Worm (Caenorhabditis elegans) whole organism, young adult: ENCODE data around the gene K09C6.2.
A peak's percentile ranks its signal among the peaks of the same experiment; 100 is the strongest.
"Not testable (repeated sequence)": the region's sequence is repeated elsewhere in the genome, so short reads cannot be mapped to it uniquely, and the experiment has no call there.

Experiments used
- B0035.1 ChIP-seq: sonication (generic microtip); optimal IDR thresholded peaks from 2 replicates; lab custom pipeline; 2016; ENCODE audit warnings: missing genetic modification characterization, mild to moderate bottlenecking, missing compliant biosample characterization, missing genotype, missing genetic modification reagents
- C06A6.2 ChIP-seq: fragments of 200-800 bp; sonication (Bioruptor generic); conservative IDR thresholded peaks from 2 replicates; pipeline ENCODE4 v1.3.6; 2022; ENCODE audit warnings: missing genetic modification characterization, missing compliant biosample characterization
- C17E4.6 ChIP-seq: fragments of 200-800 bp; sonication (Bioruptor generic); IDR thresholded peaks from 2 replicates; pipeline ENCODE4 v1.3.6; 2022; ENCODE audit warnings: missing genetic modification reagents, missing genetic modification characterization, missing compliant biosample characterization
- F22D6.2 ChIP-seq: sonication (generic microtip); optimal IDR thresholded peaks from 2 replicates; lab custom pipeline; 2016; ENCODE audit warnings: mild to moderate bottlenecking, missing genetic modification characterization, missing compliant biosample characterization
- F23B12.7 ChIP-seq: sonication (generic microtip); optimal IDR thresholded peaks from 2 replicates; lab custom pipeline; 2017; ENCODE audit warnings: missing genetic modification characterization, mild to moderate bottlenecking, missing compliant biosample characterization, antibody characterized with exemption, moderate library complexity; ENCODE audit not compliant: insufficient read depth
- F57A8.1 ChIP-seq: fragments of 200-800 bp; sonication (Bioruptor generic); optimal IDR thresholded peaks from 2 replicates; lab custom pipeline; 2018; ENCODE audit warnings: mild to moderate bottlenecking, missing genetic modification characterization, moderate library complexity, missing compliant biosample characterization
- ZK185.1 ChIP-seq: sonication (generic microtip); optimal IDR thresholded peaks from 2 replicates; lab custom pipeline; 2016; ENCODE audit warnings: mild to moderate bottlenecking, missing genetic modification characterization, missing compliant biosample characterization; ENCODE audit not compliant: poor library complexity, severe bottlenecking
- ama-1 ChIP-seq, 3 experiments: fragments of 150-350 bp in 1 of 3; sonication (generic microtip) in 2 of 3; optimal IDR thresholded peaks; 2 replicates each; lab custom pipeline; 2014 to 2018; ENCODE audit warnings: missing biosample characterization in 2 of 3, missing genetic modification characterization in 2 of 3, missing genetic modification reagents in 2 of 3
- aptf-3 ChIP-seq: fragments of 200-800 bp; sonication (Bioruptor generic); IDR thresholded peaks from 2 replicates; pipeline ENCODE4 v1.3.6; 2022; ENCODE audit warnings: missing genetic modification characterization, missing compliant biosample characterization
- atf-7 ChIP-seq: sonication (generic microtip); optimal IDR thresholded peaks from 2 replicates; lab custom pipeline; 2017; ENCODE audit warnings: mild to moderate bottlenecking, missing genetic modification characterization, missing compliant biosample characterization
- athp-1 ChIP-seq: sonication (generic microtip); optimal IDR thresholded peaks from 2 replicates; lab custom pipeline; 2017; ENCODE audit warnings: mild to moderate bottlenecking, missing genetic modification characterization, missing compliant biosample characterization
- attf-5 ChIP-seq: fragments of 200-800 bp; sonication (Bioruptor generic); optimal IDR thresholded peaks from 2 replicates; lab custom pipeline; 2018; ENCODE audit warnings: mild to moderate bottlenecking, missing genetic modification characterization, missing compliant biosample characterization
- attf-6 ChIP-seq: fragments of 200-800 bp; sonication (Bioruptor generic); IDR thresholded peaks from 2 replicates; pipeline ENCODE4 v1.3.6; 2022; ENCODE audit warnings: missing genetic modification reagents, missing genetic modification characterization, missing compliant biosample characterization
- bed-1 ChIP-seq: fragments of 200-800 bp; sonication (Bioruptor generic); IDR thresholded peaks from 2 replicates; pipeline ENCODE4 v1.3.6; 2022; ENCODE audit warnings: missing genetic modification reagents, missing genetic modification characterization, missing compliant biosample characterization
- cebp-1 ChIP-seq, 2 experiments: fragments of 200-800 bp in 1 of 2; sonication (Bioruptor generic) in 1 of 2; sonication (generic microtip) in 1 of 2; IDR thresholded peaks in 1 of 2; optimal IDR thresholded peaks in 1 of 2; 2 replicates each; pipeline versions ENCODE4 v1.3.6 to Lab custom; 2017 to 2022; ENCODE audit warnings: missing compliant biosample characterization in 2 of 2, missing genetic modification characterization in 2 of 2, mild to moderate bottlenecking in 1 of 2, missing genetic modification reagents in 1 of 2, moderate library complexity in 1 of 2
- cebp-2 ChIP-seq: fragments of 200-800 bp; sonication (Bioruptor generic); IDR thresholded peaks from 2 replicates; pipeline ENCODE4 v1.3.6; 2022; ENCODE audit warnings: missing genetic modification characterization, missing compliant biosample characterization
- ceh-27 ChIP-seq: fragments of 200-800 bp; sonication (Bioruptor generic); optimal IDR thresholded peaks from 2 replicates; lab custom pipeline; 2018; ENCODE audit warnings: mild to moderate bottlenecking, missing genetic modification characterization, moderate library complexity, missing compliant biosample characterization
- dox-1 ChIP-seq: fragments of 200-800 bp; sonication (Bioruptor generic); IDR thresholded peaks from 2 replicates; pipeline ENCODE4 v1.3.6; 2022; ENCODE audit warnings: missing genetic modification reagents, missing genetic modification characterization, missing compliant biosample characterization
- egl-44 ChIP-seq: fragments of 200-800 bp; sonication (Bioruptor generic); IDR thresholded peaks from 2 replicates; pipeline ENCODE4 v1.3.6; 2022; ENCODE audit warnings: missing genetic modification reagents, missing genetic modification characterization, missing compliant biosample characterization
- gei-17 ChIP-seq: fragments of 200-800 bp; sonication (Bioruptor generic); optimal IDR thresholded peaks from 2 replicates; lab custom pipeline; 2018; ENCODE audit warnings: mild to moderate bottlenecking, missing genetic modification characterization, missing compliant biosample characterization
- hmg-1.2 ChIP-seq: fragments of 200-800 bp; sonication (Bioruptor generic); IDR thresholded peaks from 2 replicates; pipeline ENCODE4 v1.3.6; 2022; ENCODE audit warnings: missing genetic modification reagents, missing genetic modification characterization, missing compliant biosample characterization
- hmg-20 ChIP-seq: fragments of 200-800 bp; sonication (Bioruptor generic); IDR thresholded peaks from 2 replicates; pipeline ENCODE4 v1.3.6; 2022; ENCODE audit warnings: missing genetic modification reagents, missing genetic modification characterization, missing compliant biosample characterization
- lin-54 ChIP-seq: fragments of 200-800 bp; sonication (Bioruptor generic); optimal IDR thresholded peaks from 2 replicates; lab custom pipeline; 2018; ENCODE audit warnings: mild to moderate bottlenecking, missing genetic modification characterization, missing compliant biosample characterization
- madf-3 ChIP-seq: fragments of 200-800 bp; sonication (Bioruptor generic); IDR thresholded peaks from 2 replicates; pipeline ENCODE4 v1.3.6; 2022; ENCODE audit warnings: missing genetic modification reagents, missing genetic modification characterization, missing compliant biosample characterization
- madf-8 ChIP-seq: fragments of 200-800 bp; sonication (Bioruptor generic); conservative IDR thresholded peaks from 2 replicates; pipeline ENCODE4 v1.3.6; 2022; ENCODE audit warnings: missing genetic modification reagents, missing genetic modification characterization, missing compliant biosample characterization
- mcd-1 ChIP-seq: fragments of 200-800 bp; sonication (Bioruptor generic); IDR thresholded peaks from 2 replicates; pipeline ENCODE4 v1.3.6; 2022; ENCODE audit warnings: missing genetic modification reagents, missing genetic modification characterization, missing compliant biosample characterization
- nfya-2 ChIP-seq: fragments of 200-800 bp; sonication (Bioruptor generic); IDR thresholded peaks from 2 replicates; pipeline ENCODE4 v1.3.6; 2022; ENCODE audit warnings: missing genetic modification reagents, missing genetic modification characterization, missing compliant biosample characterization
- nhr-179 ChIP-seq: sonication (generic microtip); optimal IDR thresholded peaks from 2 replicates; lab custom pipeline; 2016; ENCODE audit warnings: mild to moderate bottlenecking, missing genetic modification characterization, missing compliant biosample characterization
- nhr-27 ChIP-seq: fragments of 200-800 bp; sonication (Bioruptor generic); optimal IDR thresholded peaks from 2 replicates; lab custom pipeline; 2018; ENCODE audit warnings: mild to moderate bottlenecking, missing genetic modification characterization, moderate library complexity, missing compliant biosample characterization
- nhr-80 ChIP-seq: sonication (generic microtip); optimal IDR thresholded peaks from 2 replicates; lab custom pipeline; 2016; ENCODE audit warnings: missing genetic modification characterization, missing compliant biosample characterization
- sdz-38 ChIP-seq: sonication (generic microtip); optimal IDR thresholded peaks from 2 replicates; lab custom pipeline; 2016; ENCODE audit warnings: missing genotype, missing genetic modification characterization, missing compliant biosample characterization
- sea-2 ChIP-seq: fragments of 200-800 bp; sonication (Bioruptor generic); IDR thresholded peaks from 2 replicates; pipeline ENCODE4 v1.3.6; 2022; ENCODE audit warnings: missing genetic modification characterization, missing compliant biosample characterization
- snpc-1.3 ChIP-seq: sonication (generic microtip); optimal IDR thresholded peaks from 2 replicates; lab custom pipeline; 2017; ENCODE audit warnings: missing genetic modification characterization, mild to moderate bottlenecking, missing compliant biosample characterization, antibody characterized with exemption, moderate library complexity, missing genotype, missing genetic modification reagents; ENCODE audit not compliant: insufficient read depth
- snpc-3.4 ChIP-seq: sonication (generic microtip); optimal IDR thresholded peaks from 2 replicates; lab custom pipeline; 2017; ENCODE audit warnings: missing genetic modification characterization, mild to moderate bottlenecking, missing compliant biosample characterization, antibody characterized with exemption, moderate library complexity, missing genotype, missing genetic modification reagents
- sptf-2 ChIP-seq: fragments of 200-800 bp; sonication (Bioruptor generic); optimal IDR thresholded peaks from 2 replicates; lab custom pipeline; 2018; ENCODE audit warnings: mild to moderate bottlenecking, missing genetic modification characterization, missing compliant biosample characterization
- tbp1 ChIP-seq: fragments of 200-800 bp; sonication (Bioruptor generic); optimal IDR thresholded peaks from 2 replicates; lab custom pipeline; 2018; ENCODE audit warnings: mild to moderate bottlenecking, missing genetic modification characterization, missing compliant biosample characterization
- ztf-26 ChIP-seq: sonication (generic microtip); optimal IDR thresholded peaks from 2 replicates; lab custom pipeline; 2017; ENCODE audit warnings: missing genetic modification characterization, missing compliant biosample characterization
- ztf-6 ChIP-seq: fragments of 200-800 bp; sonication (Bioruptor generic); IDR thresholded peaks from 2 replicates; pipeline ENCODE4 v1.3.6; 2022; ENCODE audit warnings: missing genetic modification reagents, missing genetic modification characterization, missing compliant biosample characterization

The K09C6.2 gene

ce11 chrV:890423-890822, 33.8 kb downstream of the K09C6.2 start, which contains the start of gene srlf-21:
Gene srlf-21, minus strand, starts transcription at chrV:890523.
- TF ChIP-seq attf-6 (GFP tag; lab: Robert Waterston, UW) (no peak), atf-7 (tag; lab: Kevin White, UChicago) (no peak), ZK185.1 (tag; lab: Kevin White, UChicago) (no peak), lin-54 (GFP tag; lab: Kevin White, UChicago) (no peak), sptf-2 (GFP tag; lab: Kevin White, UChicago) (no peak), snpc-1.3 (no peak), cebp-2 (GFP tag; lab: Robert Waterston, UW) (no peak), ceh-27 (no peak), dox-1 (GFP tag; lab: Robert Waterston, UW) (no peak)

ce11 chrV:890835-891234, 34.2 kb downstream of the K09C6.2 start, which contains the start of gene srlf-22:
Gene srlf-22, plus strand, starts transcription at chrV:891135.
- TF ChIP-seq egl-44 (GFP tag; lab: Robert Waterston, UW); nhr-80 (tag; lab: Kevin White, UChicago); ama-1 (optimal IDR thresholded peaks at IDR 0.05; lab: Kevin White, UChicago); ama-1 (GFP tag; optimal IDR thresholded peaks at IDR 0.05; lab: Kevin White, UChicago): not testable (repeated sequence)

- TF ChIP-seq B0035.1 = no peak
- TF ChIP-seq ztf-6 (GFP tag; lab: Robert Waterston, UW) = no peak
- no peak for TF ChIP-seq gei-17 (GFP tag; lab: Kevin White, UChicago)
- no peak for TF ChIP-seq hmg-20 (GFP tag; lab: Robert Waterston, UW)
- TF ChIP-seq sdz-38 (tag; lab: Kevin White, UChicago) = no peak
- no peak for TF ChIP-seq sea-2 (GFP tag; lab: Robert Waterston, UW)
- no peak for TF ChIP-seq mcd-1 (GFP tag; lab: Robert Waterston, UW)
- no peak for TF ChIP-seq F23B12.7 (tag; lab: Kevin White, UChicago)
- TF ChIP-seq madf-8 (GFP tag; lab: Robert Waterston, UW) = no peak
- TF ChIP-seq nfya-2 (GFP tag; lab: Robert Waterston, UW) = no peak
- no peak for TF ChIP-seq snpc-3.4 (tag; lab: Kevin White, UChicago)
- no peak for TF ChIP-seq athp-1 (tag; lab: Kevin White, UChicago)
- no peak for TF ChIP-seq cebp-1 (GFP tag; IDR thresholded peaks at IDR 0.05; lab: Robert Waterston, UW)
- TF ChIP-seq cebp-1 (tag; optimal IDR thresholded peaks at IDR 0.05; lab: Kevin White, UChicago) = no peak
- no peak for TF ChIP-seq lin-54 (GFP tag; lab: Kevin White, UChicago)
- TF ChIP-seq sptf-2 (GFP tag; lab: Kevin White, UChicago) = no peak
- no peak for TF ChIP-seq ama-1 (optimal IDR thresholded peaks at IDR 0.05; lab: Kevin White, UChicago)
- no peak for TF ChIP-seq ama-1 (GFP tag; optimal IDR thresholded peaks at IDR 0.05; lab: Kevin White, UChicago)
- TF ChIP-seq snpc-1.3 = no peak
- TF ChIP-seq, all 124 proteins: peak for 0
These were observed 36.9 kb downstream of the K09C6.2 start, which contains the start of the genes srlf-23 and srlf-20 for ce11 chrV:893437-894018. Gene srlf-23, minus strand, starts transcription at chrV:893537. Gene srlf-20, plus strand, starts transcription at chrV:893968.

- TF ChIP-seq C17E4.6 (GFP tag; lab: Robert Waterston, UW) = no peak
These were observed 42.4 kb downstream of the K09C6.2 start, which contains the start of gene nas-32 for ce11 chrV:899087-899486. Gene nas-32, minus strand, starts transcription at chrV:899187.

ce11 chrV:903460-903859, 46.8 kb downstream of the K09C6.2 start, which contains the start of gene fmo-5:
Gene fmo-5, minus strand, starts transcription at chrV:903665.
- TF ChIP-seq ceh-27 (no peak), F57A8.1 (no peak), aptf-3 (GFP tag; lab: Robert Waterston, UW) (no peak), nhr-179 (no peak), madf-3 (0 out of 2 replicates have a peak, but pooled peaks have one; percentile 14), mcd-1 (GFP tag; lab: Robert Waterston, UW) (peak; percentile 58), ztf-26 (tag; lab: Kevin White, UChicago) (peak; percentile 31), tbp1 (GFP tag; lab: Kevin White, UChicago) (peak; percentile 35), bed-1 (GFP tag; lab: Robert Waterston, UW) (no peak), nhr-80 (tag; lab: Kevin White, UChicago) (peak; percentile 15), hmg-1.2 (GFP tag; lab: Robert Waterston, UW) (peak; percentile 80), F22D6.2 (tag; lab: Kevin White, UChicago) (peak; percentile 25), C06A6.2 (GFP tag; lab: Robert Waterston, UW) (0 out of 2 replicates have a peak, but pooled peaks have one; percentile 28), nhr-27 (no peak), attf-5 (GFP tag; lab: Kevin White, UChicago) (peak; percentile 8), cebp-1 (GFP tag; IDR thresholded peaks at IDR 0.05; lab: Robert Waterston, UW) (no peak), cebp-1 (tag; optimal IDR thresholded peaks at IDR 0.05; lab: Kevin White, UChicago) (peak; percentile 37)
